Worm (Caenorhabditis elegans): ENCODE results near the gene Y51B9A.5.

ce11 chrII:9412086-9412608 lies 8.2 kb downstream of the Y51B9A.5 start, which contains the start of gene arrd-3:
- no peak for TF ChIP-seq ztf-11 (tag; optimal IDR thresholded peaks at IDR 0.05)
- no peak for TF ChIP-seq unc-62 (GFP tag; optimal IDR thresholded peaks at IDR 0.05)
- no peak for TF ChIP-seq nhr-237 (tag; optimal IDR thresholded peaks at IDR 0.05)
- no peak for TF ChIP-seq elt-3 (tag; optimal IDR thresholded peaks at IDR 0.05)
- TF ChIP-seq ces-1 (GFP tag; optimal IDR thresholded peaks at IDR 0.05) = no peak
- TF ChIP-seq nhr-12 (tag; optimal IDR thresholded peaks at IDR 0.05) = no peak
- TF ChIP-seq nhr-2 (tag; optimal IDR thresholded peaks at IDR 0.05) = no peak
- no peak for TF ChIP-seq ham-2 (GFP tag; optimal IDR thresholded peaks at IDR 0.05)
- no peak for TF ChIP-seq elt-1 (tag; optimal IDR thresholded peaks at IDR 0.05; ENCODE audit: borderline replicate concordance, insufficient read depth)
- no peak for TF ChIP-seq tbx-8 (GFP tag; optimal IDR thresholded peaks at IDR 0.05)
- TF ChIP-seq lin-13 (tag; optimal IDR thresholded peaks at IDR 0.05) = no peak
- no peak for TF ChIP-seq ceh-39 (tag; optimal IDR thresholded peaks at IDR 0.05)
- TF ChIP-seq pha-4 (tag; optimal IDR thresholded peaks at IDR 0.05) = no peak
- no peak for TF ChIP-seq nhr-28 (tag; optimal IDR thresholded peaks at IDR 0.05)
